Fruit fly (Drosophila melanogaster): ENCODE data around the gene CG31445.
A peak's percentile ranks its signal among the peaks of the same experiment; 100 is the strongest.

CG31445 gene

dm6 chr3R:29255963-29256527 lies 11.4 kb upstream of the CG31445 start, which contains the start of gene CG45544:
TSS of gene CG45544 (plus strand) at chr3R:29256485.
- TF ChIP-seq OdsH (GFP tag; optimal IDR thresholded peaks at IDR 0.05) = peak; percentile 96
- peak; percentile 97 for TF ChIP-seq h (GFP tag; optimal IDR thresholded peaks at IDR 0.05)
- no peak for TF ChIP-seq lola (GFP tag; optimal IDR thresholded peaks at IDR 0.05)
- peak; percentile 98 for TF ChIP-seq woc (GFP tag; optimal IDR thresholded peaks at IDR 0.05)
- peak; percentile 55 for TF ChIP-seq dsf (GFP tag; optimal IDR thresholded peaks at IDR 0.05; ENCODE audit: borderline replicate concordance)
- TF ChIP-seq Jra (GFP tag; optimal IDR thresholded peaks at IDR 0.05) = peak; percentile 96
- peak; percentile 97 for TF ChIP-seq fru (GFP tag; optimal IDR thresholded peaks at IDR 0.05)
- TF ChIP-seq rgr (GFP tag; optimal IDR thresholded peaks at IDR 0.05) = peak; percentile 94
- no peak for TF ChIP-seq Myc (optimal IDR thresholded peaks at IDR 0.05)
- TF ChIP-seq dmrt93B (GFP tag; optimal IDR thresholded peaks at IDR 0.05) = peak; percentile 89
- TF ChIP-seq Vsx2 (GFP tag; optimal IDR thresholded peaks at IDR 0.05; ENCODE audit: partially characterized antibody) = no peak
- no peak for TF ChIP-seq pan (optimal IDR thresholded peaks at IDR 0.05)
- peak; percentile 89 for TF ChIP-seq sage (GFP tag; optimal IDR thresholded peaks at IDR 0.05)
- TF ChIP-seq tai (GFP tag; optimal IDR thresholded peaks at IDR 0.05) = peak; percentile 86
- TF ChIP-seq Dfd (GFP tag; optimal IDR thresholded peaks at IDR 0.05) = no peak
- TF ChIP-seq Sp1 (GFP tag; optimal IDR thresholded peaks at IDR 0.05) = peak; percentile 91
- peak; percentile 90 for TF ChIP-seq Rel (GFP tag; optimal IDR thresholded peaks at IDR 0.05)
- TF ChIP-seq Rel (tag; optimal IDR thresholded peaks at IDR 0.05) = peak; percentile 29
- TF ChIP-seq br (GFP tag; optimal IDR thresholded peaks at IDR 0.05) = peak; percentile 97
- TF ChIP-seq brk (GFP tag; optimal IDR thresholded peaks at IDR 0.05) = peak; percentile 79
- peak; percentile 69 for TF ChIP-seq Mio (GFP tag; optimal IDR thresholded peaks at IDR 0.05)
- peak; percentile 92 for TF ChIP-seq HLH106 (tag; optimal IDR thresholded peaks at IDR 0.05)
- peak; percentile 83 for TF ChIP-seq psq (GFP tag; optimal IDR thresholded peaks at IDR 0.05)
- TF ChIP-seq GATAd (GFP tag; optimal IDR thresholded peaks at IDR 0.05) = no peak
- no peak for TF ChIP-seq sv (GFP tag; optimal IDR thresholded peaks at IDR 0.05)
- TF ChIP-seq Hnf4 (GFP tag; optimal IDR thresholded peaks at IDR 0.05) = peak; percentile 96
- peak; percentile 76 for TF ChIP-seq Hr83 (GFP tag; optimal IDR thresholded peaks at IDR 0.05; ENCODE audit: poor library complexity, severe bottlenecking)
- peak; percentile 53 for TF ChIP-seq Dif (GFP tag; optimal IDR thresholded peaks at IDR 0.05; ENCODE audit: partially characterized antibody)
- peak; percentile 97 for TF ChIP-seq ey (GFP tag; optimal IDR thresholded peaks at IDR 0.05)
- no peak for TF ChIP-seq usp (GFP tag; optimal IDR thresholded peaks at IDR 0.05)
- TF ChIP-seq Hr78 (GFP tag; optimal IDR thresholded peaks at IDR 0.05) = no peak
- TF ChIP-seq CG32264 (GFP tag; optimal IDR thresholded peaks at IDR 0.05) = peak; percentile 96
- TF ChIP-seq foxo (GFP tag; optimal IDR thresholded peaks at IDR 0.05) = peak; percentile 88 to 98
- no peak for TF ChIP-seq N (GFP tag; optimal IDR thresholded peaks at IDR 0.05)
- peak; percentile 38 for TF ChIP-seq jim (GFP tag; optimal IDR thresholded peaks at IDR 0.05)
- TF ChIP-seq CG9705 (GFP tag; optimal IDR thresholded peaks at IDR 0.05) = peak; percentile 84
- no peak for TF ChIP-seq Abd-B (GFP tag; optimal IDR thresholded peaks at IDR 0.05)
- peak; percentile 91 for TF ChIP-seq CrebA (GFP tag; optimal IDR thresholded peaks at IDR 0.05; ENCODE audit: borderline replicate concordance)
- TF ChIP-seq dl (GFP tag; optimal IDR thresholded peaks at IDR 0.05; ENCODE audit: insufficient read depth in 1 of 2, partially characterized antibody in 2 of 2) = no peak

dm6 chr3R:29255166-29255962 lies 10.7 kb upstream of the CG31445 start, which contains the start of gene stg:
TSS of gene stg (minus strand) at chr3R:29255800.
- TF ChIP-seq tai (GFP tag; optimal IDR thresholded peaks at IDR 0.05) (no peak), Myc (optimal IDR thresholded peaks at IDR 0.05) (no peak), br (GFP tag; optimal IDR thresholded peaks at IDR 0.05) (no peak), CG9705 (GFP tag; optimal IDR thresholded peaks at IDR 0.05) (no peak), psq (GFP tag; optimal IDR thresholded peaks at IDR 0.05) (peak; percentile 83), sage (GFP tag; optimal IDR thresholded peaks at IDR 0.05) (no peak), Vsx2 (GFP tag; optimal IDR thresholded peaks at IDR 0.05; ENCODE audit: partially characterized antibody) (peak; percentile 41), Dif (GFP tag; optimal IDR thresholded peaks at IDR 0.05; ENCODE audit: partially characterized antibody) (peak; percentile 39), CG32264 (GFP tag; optimal IDR thresholded peaks at IDR 0.05) (no peak), usp (GFP tag; optimal IDR thresholded peaks at IDR 0.05) (no peak), Rel (GFP tag; optimal IDR thresholded peaks at IDR 0.05) (no peak), Rel (tag; optimal IDR thresholded peaks at IDR 0.05) (no peak), Jra (GFP tag; optimal IDR thresholded peaks at IDR 0.05) (no peak), Sp1 (GFP tag; optimal IDR thresholded peaks at IDR 0.05) (no peak), woc (GFP tag; optimal IDR thresholded peaks at IDR 0.05) (no peak), Dfd (GFP tag; optimal IDR thresholded peaks at IDR 0.05) (no peak), jim (GFP tag; optimal IDR thresholded peaks at IDR 0.05) (no peak), h (GFP tag; optimal IDR thresholded peaks at IDR 0.05) (no peak), foxo (GFP tag; optimal IDR thresholded peaks at IDR 0.05) (no peak), sv (GFP tag; optimal IDR thresholded peaks at IDR 0.05) (no peak)
